Fruit fly (Drosophila melanogaster) whole organism, larva: ENCODE data around the gene koko.

Experiments used
- noc ChIP-seq: fragments of 200-800 bp; sonication (Bioruptor generic); optimal IDR thresholded peaks from 3 replicates; lab custom pipeline; 2019; ENCODE audit warnings: missing biosample characterization, mild to moderate bottlenecking, missing genetic modification characterization, moderate library complexity

koko gene

dm6 chr3R:18438181-18438826 lies 35.5 kb downstream of the koko start:
- no peak for TF ChIP-seq noc (tag; lab: Kevin White, UChicago)

- TF ChIP-seq noc (tag; lab: Kevin White, UChicago) = peak; percentile 84
Measured at dm6 chr3R:18438827-18439717, 36.2 kb downstream of the koko start.

- TF ChIP-seq noc (tag; lab: Kevin White, UChicago) = no peak
Measured at dm6 chr3R:18443232-18443631, 40.4 kb downstream of the koko start.

- TF ChIP-seq noc (tag; lab: Kevin White, UChicago) = peak; percentile 29
Measured at dm6 chr3R:18445148-18445843, 42.5 kb downstream of the koko start.

- no peak for TF ChIP-seq noc (tag; lab: Kevin White, UChicago)
Measured at dm6 chr3R:18447146-18447773, 44.4 kb downstream of the koko start.

- peak; percentile 100 for TF ChIP-seq noc (tag; lab: Kevin White, UChicago)
Measured at dm6 chr3R:18448059-18448979, 45.5 kb downstream of the koko start.

dm6 chr3R:18449188-18449587 lies 46.4 kb downstream of the koko start:
- no peak for TF ChIP-seq noc (tag; lab: Kevin White, UChicago)

dm6 chr3R:18449896-18450637 lies 47.2 kb downstream of the koko start:
- peak; percentile 37 for TF ChIP-seq noc (tag; lab: Kevin White, UChicago)
